Fruit fly (Drosophila melanogaster): ENCODE results near the gene cm.

cm gene

DNA sequence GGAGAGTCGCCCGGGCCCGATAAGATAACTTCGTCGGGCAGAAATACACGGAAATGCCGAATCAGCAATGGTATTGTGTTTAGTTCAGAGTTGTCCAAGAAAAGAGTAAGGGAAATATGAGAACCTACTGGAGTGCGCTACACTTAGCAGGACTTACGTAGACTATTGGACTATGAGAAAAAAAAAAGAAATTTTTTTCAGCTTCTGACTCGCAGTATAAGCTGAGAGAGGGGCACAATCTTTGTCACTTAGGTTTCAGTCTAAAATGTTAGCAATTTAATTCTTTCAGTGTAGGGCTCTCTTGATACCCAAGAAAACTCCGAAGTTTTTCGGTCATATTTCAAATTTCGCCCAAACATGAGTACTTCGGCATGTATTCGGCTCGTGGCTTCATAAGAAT lies 17.2 kb downstream of the cm start (continued):
- TF ChIP-seq dmrt99B (tag; optimal IDR thresholded peaks at IDR 0.05) (peak; percentile 82), gsb-n (tag; optimal IDR thresholded peaks at IDR 0.05) (no peak), CG34224 (GFP tag; IDR thresholded peaks at IDR 0.05; ENCODE audit: partially characterized antibody) (no peak), odd (GFP tag; optimal IDR thresholded peaks at IDR 0.05) (peak; percentile 32), CG2678 (tag; optimal IDR thresholded peaks at IDR 0.05) (peak; percentile 82), Meics (GFP tag; optimal IDR thresholded peaks at IDR 0.05) (peak; percentile 70), Sin3A (optimal IDR thresholded peaks at IDR 0.05) (no peak), usp (GFP tag; optimal IDR thresholded peaks at IDR 0.05) (no peak), Ptx1 (GFP tag; IDR thresholded peaks at IDR 0.05) (peak; percentile 87), CG1529 (GFP tag; optimal IDR thresholded peaks at IDR 0.05) (peak; percentile 44), trh (GFP tag; optimal IDR thresholded peaks at IDR 0.05) (no peak), HLH3B (GFP tag; IDR thresholded peaks at IDR 0.05) (peak; percentile 80), sob (GFP tag; IDR thresholded peaks at IDR 0.05) (peak; percentile 80), Xbp1 (GFP tag; optimal IDR thresholded peaks at IDR 0.05) (peak; percentile 74), CG14014 (GFP tag; IDR thresholded peaks at IDR 0.05) (peak; percentile 81), ci (GFP tag; IDR thresholded peaks at IDR 0.05) (peak; percentile 86), sr (GFP tag; IDR thresholded peaks at IDR 0.05) (peak; percentile 51; the same call in 1 of the 3 replicates), NfI (GFP tag; optimal IDR thresholded peaks at IDR 0.05) (peak; percentile 61), gt (GFP tag; IDR thresholded peaks at IDR 0.05) (peak; percentile 62), ems (GFP tag; optimal IDR thresholded peaks at IDR 0.05) (peak; percentile 64), CG13775 (GFP tag; optimal IDR thresholded peaks at IDR 0.05) (peak; percentile 63), ind (GFP tag; optimal IDR thresholded peaks at IDR 0.05) (peak; percentile 74), CG30403 (GFP tag; optimal IDR thresholded peaks at IDR 0.05) (peak; percentile 80), CG10654 (GFP tag; optimal IDR thresholded peaks at IDR 0.05) (peak; percentile 52), ara (GFP tag; IDR thresholded peaks at IDR 0.05) (peak; percentile 71), cad (GFP tag; optimal IDR thresholded peaks at IDR 0.05) (no peak), CG4424 (GFP tag; optimal IDR thresholded peaks at IDR 0.05) (peak; percentile 75), Six4 (GFP tag; optimal IDR thresholded peaks at IDR 0.05) (peak; percentile 49), exex (tag; optimal IDR thresholded peaks at IDR 0.05) (peak; percentile 6), CG12942 (GFP tag; optimal IDR thresholded peaks at IDR 0.05) (peak; percentile 33), pzg (GFP tag; optimal IDR thresholded peaks at IDR 0.05) (no peak), az2 (GFP tag; optimal IDR thresholded peaks at IDR 0.05) (peak; percentile 62), CG15601 (tag; optimal IDR thresholded peaks at IDR 0.05) (peak; percentile 44), Pdp1 (GFP tag; optimal IDR thresholded peaks at IDR 0.05) (peak; percentile 10 to 64), maf-S (GFP tag; optimal IDR thresholded peaks at IDR 0.05) (peak; percentile 72), Usf (GFP tag; optimal IDR thresholded peaks at IDR 0.05) (peak; percentile 27), CG3163 (GFP tag; optimal IDR thresholded peaks at IDR 0.05) (peak; percentile 52), CG6272 (GFP tag; IDR thresholded peaks at IDR 0.05) (peak; percentile 64), unpg (GFP tag; optimal IDR thresholded peaks at IDR 0.05) (peak; percentile 68), dpn (GFP tag; optimal IDR thresholded peaks at IDR 0.05) (peak; percentile 70 to 73), zen (tag; optimal IDR thresholded peaks at IDR 0.05) (peak; percentile 56), bigmax (GFP tag; optimal IDR thresholded peaks at IDR 0.05) (no peak), sim (GFP tag; IDR thresholded peaks at IDR 0.05) (peak; percentile 11; the same call in 1 of the 2 replicates), B-H1 (GFP tag; IDR thresholded peaks at IDR 0.05) (peak; percentile 80), CG4820 (GFP tag; optimal IDR thresholded peaks at IDR 0.05) (peak; percentile 63), CG10959 (GFP tag; IDR thresholded peaks at IDR 0.05) (peak; percentile 42; the same call in 1 of the 2 replicates), CrebB (tag; optimal IDR thresholded peaks at IDR 0.05) (peak; percentile 49), CG6654 (GFP tag; optimal IDR thresholded peaks at IDR 0.05) (peak; percentile 38), dan (GFP tag; IDR thresholded peaks at IDR 0.05) (0 out of 2 replicates have a peak, but pooled peaks have one; percentile 22), Kr (GFP tag; optimal IDR thresholded peaks at IDR 0.05) (no peak), Hr3 (GFP tag; optimal IDR thresholded peaks at IDR 0.05) (peak; percentile 60), CG13287 (GFP tag; IDR thresholded peaks at IDR 0.05; ENCODE audit: partially characterized antibody) (no peak)
